Fruit fly (Drosophila melanogaster) whole organism, embryonic: Measurements from ENCODE around the gene CG16953.

ENCODE experiments used
- CG10209 ChIP-seq: fragments of 200-800 bp; sonication (Bioruptor generic); optimal IDR thresholded peaks from 3 replicates; lab custom pipeline; 2017; ENCODE audit warnings: missing biosample characterization, mild to moderate bottlenecking, missing genetic modification characterization, missing genetic modification reagents
- CG1233 ChIP-seq: fragments of 200-800 bp; sonication (Bioruptor generic); optimal IDR thresholded peaks from 4 replicates; lab custom pipeline; 2018; ENCODE audit warnings: missing biosample characterization, mild to moderate bottlenecking, missing genetic modification characterization
- CG15601 ChIP-seq: fragments of 200-800 bp; sonication (Bioruptor generic); optimal IDR thresholded peaks from 3 replicates; lab custom pipeline; 2019; ENCODE audit warnings: missing biosample characterization, mild to moderate bottlenecking, missing genetic modification characterization, moderate library complexity
- CG16863 ChIP-seq: fragments of 200-800 bp; sonication (Bioruptor generic); optimal IDR thresholded peaks from 3 replicates; lab custom pipeline; 2016; ENCODE audit warnings: missing biosample characterization, missing genetic modification characterization
- CG17186 ChIP-seq: fragments of 200-800 bp; sonication (Bioruptor generic); optimal IDR thresholded peaks from 3 replicates; lab custom pipeline; 2017; ENCODE audit warnings: missing biosample characterization, missing genetic modification reagents, missing genetic modification characterization
- CG17359 ChIP-seq: fragments of 200-800 bp; sonication (Bioruptor generic); optimal IDR thresholded peaks from 3 replicates; lab custom pipeline; 2018; ENCODE audit warnings: missing biosample characterization, mild to moderate bottlenecking, missing genetic modification characterization, moderate library complexity
- CG18599 ChIP-seq: fragments of 200-800 bp; sonication (Bioruptor generic); optimal IDR thresholded peaks from 3 replicates; lab custom pipeline; 2017; ENCODE audit warnings: missing biosample characterization, missing genetic modification characterization, mild to moderate bottlenecking, moderate library complexity, missing genetic modification reagents
- CG2199 ChIP-seq: fragments of 200-800 bp; sonication (Bioruptor generic); IDR thresholded peaks from 3 replicates; pipeline ENCODE4 v1.3.6; 2022; ENCODE audit warnings: missing biosample characterization, missing genetic modification characterization
- CG4282 ChIP-seq: fragments of 200-800 bp; sonication (Bioruptor generic); optimal IDR thresholded peaks from 2 replicates; lab custom pipeline; 2016; ENCODE audit warnings: missing biosample characterization, missing genetic modification characterization
- CG4424 ChIP-seq: fragments of 200-800 bp; sonication (Bioruptor generic); optimal IDR thresholded peaks from 3 replicates; lab custom pipeline; 2016; ENCODE audit warnings: missing biosample characterization, missing genetic modification characterization
- CG4617 ChIP-seq: fragments of 200-800 bp; sonication (Bioruptor generic); optimal IDR thresholded peaks from 3 replicates; lab custom pipeline; 2016; ENCODE audit warnings: missing biosample characterization, missing genetic modification characterization, borderline replicate concordance
- CG4820 ChIP-seq: fragments of 200-800 bp; sonication (Bioruptor generic); optimal IDR thresholded peaks from 3 replicates; lab custom pipeline; 2016; ENCODE audit warnings: missing biosample characterization, missing genetic modification characterization
- CG7556 ChIP-seq: fragments of 200-800 bp; sonication (Bioruptor generic); optimal IDR thresholded peaks from 2 replicates; lab custom pipeline; 2017; ENCODE audit warnings: missing biosample characterization, mild to moderate bottlenecking, missing genetic modification characterization
- CG7928 ChIP-seq: fragments of 200-800 bp; sonication (Bioruptor generic); optimal IDR thresholded peaks from 2 replicates; lab custom pipeline; 2017; ENCODE audit warnings: missing biosample characterization, mild to moderate bottlenecking, missing genetic modification characterization
- CG7987 ChIP-seq: fragments of 200-800 bp; sonication (Bioruptor generic); optimal IDR thresholded peaks from 2 replicates; lab custom pipeline; 2018; ENCODE audit warnings: missing biosample characterization, mild to moderate bottlenecking, missing genetic modification characterization, moderate library complexity
- CG8281 ChIP-seq: fragments of 200-800 bp; sonication (Bioruptor generic); optimal IDR thresholded peaks from 2 replicates; lab custom pipeline; 2018; ENCODE audit warnings: missing biosample characterization, mild to moderate bottlenecking, missing genetic modification characterization, moderate library complexity
- CG9215 ChIP-seq: fragments of 200-800 bp; sonication (Bioruptor generic); IDR thresholded peaks from 2 replicates; pipeline ENCODE4 v1.3.6; 2022; ENCODE audit warnings: missing biosample characterization, missing genetic modification characterization
- CTCF ChIP-seq: fragments of 200-800 bp; sonication (Bioruptor generic); optimal IDR thresholded peaks from 2 replicates; lab custom pipeline; 2017; ENCODE audit warnings: missing biosample characterization, mild to moderate bottlenecking, missing genetic modification characterization, moderate library complexity
- E2f2 ChIP-seq: fragments of 200-800 bp; sonication (Bioruptor generic); IDR thresholded peaks from 2 replicates; pipeline ENCODE4 v1.3.6; 2022; ENCODE audit warnings: missing biosample characterization, missing genetic modification characterization
- Fer1 ChIP-seq: fragments of 200-800 bp; sonication (Bioruptor generic); optimal IDR thresholded peaks from 2 replicates; lab custom pipeline; 2017; ENCODE audit warnings: missing biosample characterization, mild to moderate bottlenecking, missing genetic modification characterization
- Gsc ChIP-seq: fragments of 200-800 bp; sonication (Bioruptor generic); IDR thresholded peaks from 2 replicates; pipeline ENCODE4 v1.3.6; 2022; ENCODE audit warnings: missing biosample characterization, missing genetic modification characterization
- H2.0 ChIP-seq: fragments of 200-800 bp; sonication (Bioruptor generic); IDR thresholded peaks from 2 replicates; pipeline ENCODE4 v1.3.6; 2022; ENCODE audit warnings: missing biosample characterization, missing genetic modification characterization
- HmgD ChIP-seq: fragments of 200-800 bp; sonication (Bioruptor generic); optimal IDR thresholded peaks from 3 replicates; lab custom pipeline; 2016; ENCODE audit warnings: missing biosample characterization, missing genetic modification characterization
- Lpt ChIP-seq: fragments of >200 bp; optimal IDR thresholded peaks from 2 replicates; lab custom pipeline; 2018; ENCODE audit warnings: missing biosample characterization, missing genetic modification characterization
- Meics ChIP-seq: fragments of 200-800 bp; sonication (Bioruptor generic); optimal IDR thresholded peaks from 2 replicates; lab custom pipeline; 2017; ENCODE audit warnings: missing biosample characterization, mild to moderate bottlenecking, missing genetic modification characterization
- Mes4 ChIP-seq: fragments of 200-800 bp; sonication (Bioruptor generic); optimal IDR thresholded peaks from 2 replicates; lab custom pipeline; 2016; ENCODE audit warnings: missing biosample characterization, missing genetic modification characterization
- NfI ChIP-seq: fragments of 200-800 bp; sonication (Bioruptor generic); optimal IDR thresholded peaks from 3 replicates; lab custom pipeline; 2018; ENCODE audit warnings: missing biosample characterization, mild to moderate bottlenecking, missing genetic modification characterization, moderate library complexity
- Trl ChIP-seq, 3 experiments: fragments of >200 bp in 2 of 3; fragments of 200-800 bp in 1 of 3; sonication (Bioruptor generic) in 1 of 3; optimal IDR thresholded peaks; 2 replicates in 1 of 3; 3 replicates in 2 of 3; lab custom pipeline; 2016 to 2017; ENCODE audit warnings: missing biosample characterization in 1 of 3, missing genetic modification characterization in 1 of 3
- br ChIP-seq: fragments of >200 bp; optimal IDR thresholded peaks from 2 replicates; lab custom pipeline; 2017
- bsh ChIP-seq, 2 experiments: fragments of 200-800 bp; sonication (Bioruptor generic); optimal IDR thresholded peaks; 2 replicates each; lab custom pipeline; 2017 to 2018; ENCODE audit warnings: mild to moderate bottlenecking in 2 of 2, missing biosample characterization in 2 of 2, missing genetic modification characterization in 2 of 2, moderate library complexity in 1 of 2
- btn ChIP-seq: fragments of 200-800 bp; sonication (Bioruptor generic); optimal IDR thresholded peaks from 2 replicates; lab custom pipeline; 2016; ENCODE audit warnings: missing biosample characterization, missing genetic modification characterization
- caup ChIP-seq: fragments of 200-800 bp; sonication (Bioruptor generic); optimal IDR thresholded peaks from 3 replicates; lab custom pipeline; 2017; ENCODE audit warnings: missing biosample characterization, mild to moderate bottlenecking, missing genetic modification characterization, moderate library complexity; ENCODE audit not compliant: severe bottlenecking
- ci ChIP-seq: fragments of 200-800 bp; sonication (Bioruptor generic); IDR thresholded peaks from 3 replicates; pipeline ENCODE4 v1.3.6; 2022; ENCODE audit warnings: missing biosample characterization, missing genetic modification characterization
- gsb-n ChIP-seq: fragments of 200-800 bp; sonication (Bioruptor generic); optimal IDR thresholded peaks from 3 replicates; lab custom pipeline; 2018; ENCODE audit warnings: missing biosample characterization, mild to moderate bottlenecking, missing genetic modification characterization
- gt ChIP-seq: fragments of 200-800 bp; sonication (Bioruptor generic); IDR thresholded peaks from 2 replicates; pipeline ENCODE4 v1.3.6; 2022; ENCODE audit warnings: missing biosample characterization, missing genetic modification characterization
- h ChIP-seq: fragments of >200 bp; optimal IDR thresholded peaks from 2 replicates; lab custom pipeline; 2017
- hkb ChIP-seq, 2 experiments: fragments of 200-800 bp in 1 of 2; fragments of >200 bp in 1 of 2; sonication (Bioruptor generic) in 1 of 2; IDR thresholded peaks in 1 of 2; optimal IDR thresholded peaks in 1 of 2; 2 replicates each; pipeline versions ENCODE4 v1.3.6 to Lab custom; 2017 to 2022; ENCODE audit warnings: missing biosample characterization in 1 of 2, missing genetic modification characterization in 1 of 2
- insv ChIP-seq, 2 experiments: fragments of 200-800 bp; sonication (Bioruptor generic); optimal IDR thresholded peaks; 3 replicates each; lab custom pipeline; 2016 to 2018; ENCODE audit warnings: missing biosample characterization in 2 of 2, missing genetic modification characterization in 2 of 2
- kay ChIP-seq: fragments of 200-800 bp; sonication (Bioruptor generic); optimal IDR thresholded peaks from 2 replicates; lab custom pipeline; 2016; ENCODE audit warnings: missing biosample characterization, missing genetic modification characterization
- luna ChIP-seq: fragments of 200-800 bp; sonication (Bioruptor generic); optimal IDR thresholded peaks from 2 replicates; lab custom pipeline; 2016; ENCODE audit warnings: missing biosample characterization, missing genetic modification characterization
- pnt ChIP-seq: fragments of 200-800 bp; sonication (Bioruptor generic); optimal IDR thresholded peaks from 3 replicates; lab custom pipeline; 2016; ENCODE audit warnings: missing biosample characterization, missing genetic modification characterization
- pum ChIP-seq: fragments of 200-800 bp; sonication (Bioruptor generic); optimal IDR thresholded peaks from 2 replicates; lab custom pipeline; 2016; ENCODE audit warnings: missing biosample characterization, missing genetic modification characterization
- ro ChIP-seq: fragments of 200-800 bp; sonication (Bioruptor generic); IDR thresholded peaks from 2 replicates; pipeline ENCODE4 v1.3.6; 2022; ENCODE audit warnings: missing biosample characterization, missing genetic modification characterization
- scrt ChIP-seq: fragments of 200-800 bp; sonication (Bioruptor generic); optimal IDR thresholded peaks from 2 replicates; lab custom pipeline; 2018; ENCODE audit warnings: missing biosample characterization, mild to moderate bottlenecking, missing genetic modification characterization, moderate library complexity
- sens ChIP-seq: fragments of 200-800 bp; sonication (Bioruptor generic); peaks from one replicate; lab custom pipeline; 2016; ENCODE audit warnings: missing biosample characterization, missing genetic modification characterization
- sim ChIP-seq: fragments of 200-800 bp; sonication (Bioruptor generic); IDR thresholded peaks from 2 replicates; pipeline ENCODE4 v1.3.6; 2022; ENCODE audit warnings: missing biosample characterization, missing genetic modification characterization
- slou ChIP-seq: fragments of 200-800 bp; sonication (Bioruptor generic); optimal IDR thresholded peaks from 3 replicates; lab custom pipeline; 2016; ENCODE audit warnings: missing biosample characterization, missing genetic modification characterization
- tio ChIP-seq: fragments of 200-800 bp; sonication (Bioruptor generic); optimal IDR thresholded peaks from 2 replicates; lab custom pipeline; 2017; ENCODE audit warnings: missing biosample characterization, missing genetic modification characterization, inconsistent platforms
- zen2 ChIP-seq: fragments of 200-800 bp; sonication (Bioruptor generic); IDR thresholded peaks from 3 replicates; pipeline ENCODE4 v1.3.6; 2022; ENCODE audit warnings: missing biosample characterization, missing genetic modification characterization; ENCODE audit not compliant: partially characterized antibody
- zfh1 ChIP-seq: fragments of 200-800 bp; sonication (Bioruptor generic); IDR thresholded peaks from 3 replicates; pipeline ENCODE4 v1.3.6; 2022; ENCODE audit warnings: missing biosample characterization, missing genetic modification characterization

The CG16953 gene

dm6 chr3R:20592517-20593462, 7.2 kb upstream of the CG16953 start, which contains the start of the genes Pus1 and bon (continued):
- TF ChIP-seq gt (GFP tag; lab: Robert Waterston, UW), result no peak
- no peak for TF ChIP-seq slou (GFP tag; lab: Kevin White, UChicago)
- TF ChIP-seq kay (GFP tag; lab: Kevin White, UChicago), result no peak
- no peak for TF ChIP-seq pnt (GFP tag; lab: Kevin White, UChicago)
- no peak for TF ChIP-seq Mes4 (GFP tag; lab: Kevin White, UChicago)
- TF ChIP-seq HmgD, result no peak
- no peak for TF ChIP-seq h (lab: Kevin White, UChicago)
- TF ChIP-seq Trl (optimal IDR thresholded peaks at IDR 0.05; lab: Kevin White, UChicago), result peak in 1 of 2 experiments; percentile 34
- no peak for TF ChIP-seq Trl (GFP tag; optimal IDR thresholded peaks at IDR 0.05; lab: Kevin White, UChicago)
- TF ChIP-seq CG7928, result no peak
- no peak for TF ChIP-seq CG4820 (GFP tag; lab: Kevin White, UChicago)
- no peak for TF ChIP-seq ro
- no peak for TF ChIP-seq Meics (GFP tag; lab: Kevin White, UChicago)
- no peak for TF ChIP-seq CG1233 (GFP tag; lab: Kevin White, UChicago)
- peak; percentile 32 for TF ChIP-seq CG7987 (GFP tag; lab: Kevin White, UChicago)
- TF ChIP-seq luna, result no peak
- TF ChIP-seq CG17359, result no peak
- TF ChIP-seq sim (GFP tag; lab: Robert Waterston, UW), result no peak
- peak; percentile 20; the same call in 1 of the 3 replicates for TF ChIP-seq ci (GFP tag; lab: Robert Waterston, UW)
- no peak for TF ChIP-seq caup
- no peak for TF ChIP-seq Gsc
- TF ChIP-seq bsh (GFP tag; optimal IDR thresholded peaks at IDR 0.05; lab: Kevin White, UChicago), result peak; percentile 2 to 7
- no peak for TF ChIP-seq insv (GFP tag; optimal IDR thresholded peaks at IDR 0.05; lab: Kevin White, UChicago)
- TF ChIP-seq sens (GFP tag; lab: Kevin White, UChicago), result peak; percentile 89
- TF ChIP-seq CG4282 (GFP tag; lab: Kevin White, UChicago), result no peak
- TF ChIP-seq E2f2, result peak; percentile 37
- no peak for TF ChIP-seq CG10209 (GFP tag; lab: Kevin White, UChicago)
- no peak for TF ChIP-seq CG4424 (GFP tag; lab: Kevin White, UChicago)
- TF ChIP-seq CG8281 (tag; lab: Kevin White, UChicago), result no peak
- TF ChIP-seq CTCF (GFP tag; lab: Kevin White, UChicago), result no peak
- TF ChIP-seq NfI (GFP tag; lab: Kevin White, UChicago), result peak; percentile 12
- no peak for TF ChIP-seq CG18599 (GFP tag; lab: Kevin White, UChicago)
- peak; percentile 52 for TF ChIP-seq CG4617 (GFP tag; lab: Kevin White, UChicago)
- TF ChIP-seq H2.0 (GFP tag; lab: Robert Waterston, UW), result no peak
- TF ChIP-seq br (lab: Kevin White, UChicago), result no peak
- TF ChIP-seq CG15601 (tag; lab: Kevin White, UChicago), result peak; percentile 14
- no peak for TF ChIP-seq hkb (optimal IDR thresholded peaks at IDR 0.05; lab: Kevin White, UChicago)
- TF ChIP-seq hkb (GFP tag; IDR thresholded peaks at IDR 0.05; lab: Robert Waterston, UW), result no peak
- no peak for TF ChIP-seq tio (GFP tag; lab: Kevin White, UChicago)
- TF ChIP-seq Fer1 (GFP tag; lab: Kevin White, UChicago), result no peak
- no peak for TF ChIP-seq btn (GFP tag; lab: Kevin White, UChicago)
- no peak for TF ChIP-seq Lpt (GFP tag; lab: Kevin White, UChicago)
- TF ChIP-seq pum (GFP tag; lab: Kevin White, UChicago), result peak; percentile 14
- no peak for TF ChIP-seq zen2 (GFP tag; lab: Robert Waterston, UW)
- no peak for TF ChIP-seq gsb-n (tag; lab: Kevin White, UChicago)
- no peak for TF ChIP-seq scrt
- TF ChIP-seq zfh1 (GFP tag; lab: Robert Waterston, UW), result peak; percentile 37; the same call in 1 of the 3 replicates
- no peak for TF ChIP-seq CG16863 (GFP tag; lab: Kevin White, UChicago)
- TF ChIP-seq CG7556, result no peak
- TF ChIP-seq CG2199 (GFP tag; lab: Robert Waterston, UW), result 0 out of 3 replicates have a peak, but pooled peaks have one; percentile 16
- TF ChIP-seq CG9215 (GFP tag; lab: Robert Waterston, UW), result no peak
- TF ChIP-seq CG17186, result peak; percentile 64
